Fruit fly (Drosophila melanogaster): ENCODE measurements around the gene Psn.

The Psn gene

DNA sequence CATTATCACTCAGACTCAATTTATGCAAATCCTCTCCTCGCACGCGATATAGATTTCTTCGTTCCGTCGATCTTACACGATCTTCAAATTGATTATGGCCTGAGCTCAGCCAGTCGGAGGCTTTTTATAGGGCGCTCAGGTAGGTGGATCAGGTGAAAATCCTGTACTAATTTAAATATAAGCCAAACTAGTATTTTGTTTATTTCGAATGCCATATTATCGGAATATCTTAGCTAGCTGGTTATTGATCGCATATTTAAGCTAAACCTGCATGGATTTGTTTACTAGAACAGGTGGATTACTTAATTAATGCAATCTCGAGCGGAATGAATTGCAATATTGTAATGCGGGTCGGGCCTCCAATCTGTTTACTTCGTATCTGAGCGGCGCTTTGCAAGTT lies 7.5 kb downstream of the Psn start, which contains the start of gene Hpd:
Gene Hpd, minus strand, starts transcription at position 101 of the 400 bp plus-strand sequence.
- TF ChIP-seq noc (tag; optimal IDR thresholded peaks at IDR 0.05) = no peak

DNA sequence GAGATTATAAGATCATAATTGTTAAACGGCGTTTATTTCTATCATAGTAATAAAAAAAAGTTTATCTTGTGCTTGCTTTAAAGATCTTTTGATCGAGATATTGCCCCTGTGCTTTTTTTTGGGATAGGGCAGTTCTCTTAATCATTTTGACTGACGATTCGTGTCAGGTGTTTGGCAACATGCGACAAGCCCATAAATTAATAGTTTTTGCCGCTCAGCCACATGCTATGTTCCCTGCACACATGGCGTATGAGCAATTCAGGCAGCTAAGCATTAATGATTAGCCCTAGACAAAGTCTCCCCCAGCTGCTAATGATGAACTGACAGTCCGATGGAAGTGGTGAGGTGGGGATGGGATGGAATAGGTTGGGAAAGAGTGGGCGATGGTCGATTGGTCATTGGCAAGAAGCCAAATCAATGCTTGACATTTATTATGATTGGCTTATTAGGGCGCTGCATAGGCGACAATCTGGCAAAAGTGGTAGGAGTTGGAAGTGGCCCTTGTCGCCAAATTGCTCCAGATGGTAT lies 8.7 kb downstream of the Psn start:
- no peak for TF ChIP-seq noc (tag; optimal IDR thresholded peaks at IDR 0.05)

dm6 chr3L:20441632-20442469 lies 9.6 kb downstream of the Psn start, which contains the start of gene CG5910:
Gene CG5910, plus strand, starts transcription at chr3L:20442419.
- TF ChIP-seq noc (tag; optimal IDR thresholded peaks at IDR 0.05) = peak; percentile 51

- TF ChIP-seq noc (tag; optimal IDR thresholded peaks at IDR 0.05) = no peak
Observed at dm6 chr3L:20442674-20443313, 10.5 kb downstream of the Psn start.

- peak; percentile 83 for TF ChIP-seq noc (tag; optimal IDR thresholded peaks at IDR 0.05)
Observed at dm6 chr3L:20444815-20445519, 12.7 kb downstream of the Psn start.

DNA sequence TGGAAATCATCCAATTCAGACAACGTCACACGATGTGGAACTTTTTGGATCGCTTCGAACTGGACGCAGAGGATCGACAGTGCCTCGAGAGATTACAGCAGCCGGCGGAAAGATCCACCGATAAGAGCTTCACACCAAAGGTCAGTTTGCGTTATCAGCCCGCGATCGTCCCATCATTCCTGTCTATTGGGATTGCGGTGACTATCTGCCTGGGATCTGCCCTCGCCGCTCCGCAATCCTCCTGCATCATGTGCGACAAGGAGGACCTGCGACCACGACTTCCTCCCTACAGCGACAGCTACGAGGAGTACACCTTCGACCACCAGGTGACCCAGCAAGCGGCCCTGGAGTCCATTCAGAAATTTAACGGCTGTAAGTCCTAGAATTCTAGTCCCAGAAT lies 13.8 kb downstream of the Psn start:
- TF ChIP-seq noc (tag; optimal IDR thresholded peaks at IDR 0.05) = no peak

dm6 chr3L:20447337-20447736 lies 15.1 kb downstream of the Psn start:
- no peak for TF ChIP-seq noc (tag; optimal IDR thresholded peaks at IDR 0.05)

dm6 chr3L:20447957-20448356 lies 15.7 kb downstream of the Psn start:
- TF ChIP-seq noc (tag; optimal IDR thresholded peaks at IDR 0.05) = peak; percentile 25

dm6 chr3L:20448773-20449172 lies 16.5 kb downstream of the Psn start:
- no peak for TF ChIP-seq noc (tag; optimal IDR thresholded peaks at IDR 0.05)

dm6 chr3L:20452813-20453682 lies 20.8 kb downstream of the Psn start, which contains the start of gene CG5199:
Gene CG5199, minus strand, starts transcription at chr3L:20452864.
- TF ChIP-seq noc (tag; optimal IDR thresholded peaks at IDR 0.05) = peak; percentile 64

DNA sequence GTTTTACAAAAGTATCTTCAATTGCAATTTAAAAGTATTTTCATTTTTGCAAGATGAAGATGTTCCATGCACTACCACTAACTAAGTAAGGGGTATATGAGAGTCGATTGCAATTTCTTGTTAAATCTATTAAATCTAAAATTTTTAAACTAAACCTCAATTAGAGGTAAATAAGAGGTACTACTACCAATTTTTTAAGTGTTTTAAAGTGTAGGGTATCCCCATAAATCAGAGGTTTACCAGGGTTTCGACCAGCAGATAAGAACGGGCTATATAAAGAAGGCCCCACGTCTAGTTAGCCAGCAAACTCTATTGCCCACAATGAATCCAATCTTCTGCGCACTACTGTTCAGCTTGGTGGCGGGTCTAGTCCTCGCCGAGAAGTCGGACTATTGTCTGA lies 28.1 kb downstream of the Psn start, which contains the start of gene mag:
Gene mag, plus strand, starts transcription at position 301 of the 400 bp plus-strand sequence.
- TF ChIP-seq noc (tag; optimal IDR thresholded peaks at IDR 0.05) = no peak

- peak; percentile 34 for TF ChIP-seq noc (tag; optimal IDR thresholded peaks at IDR 0.05)
Observed at dm6 chr3L:20462391-20462790, 30.1 kb downstream of the Psn start.

DNA sequence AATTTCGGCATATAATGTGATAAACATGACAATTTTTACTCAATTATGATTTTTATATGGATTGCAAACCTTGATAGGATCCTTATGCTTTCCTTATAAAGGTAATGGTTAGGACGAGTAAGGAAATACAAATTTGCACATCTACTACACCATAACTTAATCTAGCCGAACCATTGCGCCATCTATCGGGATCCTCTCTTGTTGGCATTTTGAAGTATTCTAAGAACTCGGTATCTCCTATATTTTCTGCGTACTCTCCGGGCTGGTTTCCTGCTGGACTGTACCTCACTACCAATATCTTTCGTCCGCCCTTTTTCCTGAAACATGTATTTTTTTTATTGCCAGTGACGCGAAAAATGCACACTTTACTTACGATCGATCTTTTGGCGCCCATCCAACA lies 32.4 kb downstream of the Psn start, which contains the start of gene atk:
Gene atk, minus strand, starts transcription at position 186 of the 400 bp plus-strand sequence.
- no peak for TF ChIP-seq noc (tag; optimal IDR thresholded peaks at IDR 0.05)

DNA sequence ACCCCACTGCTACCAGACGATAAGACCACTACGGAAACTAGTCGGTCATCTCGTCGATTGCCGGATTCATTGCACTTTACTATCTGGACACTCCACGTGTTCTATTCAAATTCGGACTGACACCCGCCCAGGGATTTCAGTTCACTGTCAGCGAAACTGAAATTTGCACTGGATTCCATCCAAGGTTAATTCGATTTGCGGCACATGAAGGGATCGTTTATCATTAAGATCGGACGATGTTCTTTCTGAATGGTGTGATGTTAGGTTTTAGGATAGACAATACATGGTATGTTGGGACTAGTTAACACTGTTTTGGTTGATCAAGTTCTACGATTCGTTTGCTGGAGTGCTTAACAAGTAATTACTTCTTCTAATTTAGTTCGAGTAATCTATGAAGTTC lies 33.7 kb downstream of the Psn start, which contains the start of gene CG42764:
Gene CG42764, minus strand, starts transcription at position 101 of the 400 bp plus-strand sequence.
- no peak for TF ChIP-seq noc (tag; optimal IDR thresholded peaks at IDR 0.05)

dm6 chr3L:20466599-20466998 lies 34.3 kb downstream of the Psn start, which contains the start of gene Tdh:
Gene Tdh, plus strand, starts transcription at chr3L:20466944.
- TF ChIP-seq noc (tag; optimal IDR thresholded peaks at IDR 0.05) = no peak

All from whole organism, larva.